Worm (Caenorhabditis elegans) whole organism, mixed stage, embryonic: ENCODE results near the gene btb-9.

Source experiments
- ces-1 ChIP-seq: fragments of 150-350 bp; optimal IDR thresholded peaks from 2 replicates; lab custom pipeline; 2014; ENCODE audit warnings: missing biosample characterization, missing genetic modification reagents, missing genetic modification characterization
- lin-32 ChIP-seq: fragments of 200-800 bp; sonication (Bioruptor generic); optimal IDR thresholded peaks from 2 replicates; lab custom pipeline; 2018; ENCODE audit warnings: mild to moderate bottlenecking, missing genetic modification characterization, missing compliant biosample characterization
- nhr-12 ChIP-seq: fragments of 150-350 bp; optimal IDR thresholded peaks from 2 replicates; lab custom pipeline; 2014; ENCODE audit warnings: missing biosample characterization, missing genetic modification characterization
- nhr-76 ChIP-seq: sonication (generic microtip); optimal IDR thresholded peaks from 2 replicates; lab custom pipeline; 2017; ENCODE audit warnings: missing biosample characterization, missing genetic modification characterization
- pha-4 ChIP-seq: fragments of 150-350 bp; optimal IDR thresholded peaks from 2 replicates; lab custom pipeline; 2018; ENCODE audit warnings: missing biosample characterization, missing genetic modification reagents, missing genetic modification characterization
- snpc-4 ChIP-seq: fragments of 150-350 bp; optimal IDR thresholded peaks from 2 replicates; lab custom pipeline; 2014; ENCODE audit warnings: missing biosample characterization, missing genetic modification characterization
- unc-62 ChIP-seq: fragments of 150-350 bp; optimal IDR thresholded peaks from 2 replicates; lab custom pipeline; 2014; ENCODE audit warnings: missing biosample characterization, missing genetic modification reagents, missing genetic modification characterization

DNA sequence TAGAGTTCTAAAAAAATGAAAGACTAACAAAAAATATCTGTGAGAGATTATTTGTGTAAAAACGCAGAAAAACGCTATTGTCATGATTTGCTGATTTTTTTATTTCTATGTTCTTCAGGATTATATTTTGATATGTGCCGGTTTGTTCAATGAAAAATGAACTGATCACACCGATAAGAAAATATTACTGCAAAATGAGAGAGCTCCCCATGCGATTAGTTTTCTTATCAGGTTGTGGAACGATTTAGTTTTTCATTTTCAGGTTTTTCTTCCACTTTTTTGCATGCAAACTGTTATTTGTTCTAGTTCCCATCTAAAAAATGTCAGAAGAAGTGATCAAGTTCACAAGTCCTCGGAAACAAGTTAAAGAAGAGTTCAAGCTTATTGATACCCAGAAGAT, at the start of gene btb-9:
- no peak for TF ChIP-seq nhr-76
- no peak for TF ChIP-seq unc-62 (GFP tag; lab: Kevin White, UChicago)
- TF ChIP-seq lin-32 (GFP tag; lab: Kevin White, UChicago): no peak
- no peak for TF ChIP-seq ces-1 (GFP tag; lab: Kevin White, UChicago)
- TF ChIP-seq snpc-4 (tag; lab: Kevin White, UChicago): no peak
- no peak for TF ChIP-seq pha-4
- no peak for TF ChIP-seq nhr-12 (tag; lab: Kevin White, UChicago)
